Worm (Caenorhabditis elegans): Measurements from ENCODE around the gene mrp-1.

- TF ChIP-seq vab-15 (tag; optimal IDR thresholded peaks at IDR 0.05) (no peak), fkh-10 (GFP tag; optimal IDR thresholded peaks at IDR 0.05) (no peak), egl-27 (tag; optimal IDR thresholded peaks at IDR 0.05) (no peak), mep-1 (tag; optimal IDR thresholded peaks at IDR 0.05) (no peak), nhr-77 (tag; optimal IDR thresholded peaks at IDR 0.05) (no peak), efl-1 (optimal IDR thresholded peaks at IDR 0.05) (no peak), efl-1 (GFP tag; optimal IDR thresholded peaks at IDR 0.05 in 1 of 2) (peak in 1 of 2 experiments; percentile 19), blmp-1 (tag; optimal IDR thresholded peaks at IDR 0.05) (no peak), ceh-82 (tag; optimal IDR thresholded peaks at IDR 0.05) (no peak), snpc-4 (tag; optimal IDR thresholded peaks at IDR 0.05) (no peak), ztf-11 (tag; optimal IDR thresholded peaks at IDR 0.05) (no peak), hlh-4 (tag; optimal IDR thresholded peaks at IDR 0.05) (no peak), ces-1 (GFP tag; optimal IDR thresholded peaks at IDR 0.05) (no peak)
These were observed 3.4 kb upstream of the mrp-1 start for ce11 chrX:591056-591455.

Data from whole organism, L1 larva.